Worm (Caenorhabditis elegans) whole organism, midembryonic: ENCODE data around the gene Y51H4A.6.

Experiments used
- T22C8.4 ChIP-seq: fragments of 200-800 bp; sonication (Bioruptor generic); IDR thresholded peaks from 2 replicates; pipeline ENCODE4 v1.3.6; 2022; ENCODE audit warnings: missing genetic modification characterization, missing compliant biosample characterization
- cog-1 ChIP-seq: sonication (generic microtip); optimal IDR thresholded peaks from 2 replicates; lab custom pipeline; 2016; ENCODE audit warnings: missing genetic modification characterization, missing compliant biosample characterization
- klf-2 ChIP-seq: fragments of 200-800 bp; sonication (Bioruptor generic); conservative IDR thresholded peaks from 2 replicates; pipeline ENCODE4 v1.3.6; 2022; ENCODE audit warnings: missing genetic modification reagents, missing genetic modification characterization, missing compliant biosample characterization
- ref-1 ChIP-seq: fragments of 200-800 bp; sonication (Bioruptor generic); conservative IDR thresholded peaks from 2 replicates; pipeline ENCODE4 v1.3.6; 2022; ENCODE audit warnings: missing genetic modification reagents, missing genetic modification characterization, missing compliant biosample characterization
- tab-1 ChIP-seq: fragments of 200-800 bp; sonication (Bioruptor generic); IDR thresholded peaks from 2 replicates; pipeline ENCODE4 v1.3.6; 2022; ENCODE audit warnings: missing genetic modification characterization, missing compliant biosample characterization
- ztf-29 ChIP-seq: fragments of 200-800 bp; sonication (Bioruptor generic); IDR thresholded peaks from 2 replicates; pipeline ENCODE4 v1.3.6; 2022; ENCODE audit warnings: missing genetic modification reagents, missing genetic modification characterization, missing compliant biosample characterization

- TF ChIP-seq ztf-29 (GFP tag; lab: Robert Waterston, UW) (no peak), tab-1 (GFP tag; lab: Robert Waterston, UW) (no peak), cog-1 (tag; lab: Kevin White, UChicago) (no peak), ref-1 (no peak), T22C8.4 (no peak), klf-2 (no peak)
Observed at ce11 chrIV:16551457-16551856, 18.0 kb downstream of the Y51H4A.6 start.
